Worm (Caenorhabditis elegans): Measurements from ENCODE around the gene anoh-1.

DNA sequence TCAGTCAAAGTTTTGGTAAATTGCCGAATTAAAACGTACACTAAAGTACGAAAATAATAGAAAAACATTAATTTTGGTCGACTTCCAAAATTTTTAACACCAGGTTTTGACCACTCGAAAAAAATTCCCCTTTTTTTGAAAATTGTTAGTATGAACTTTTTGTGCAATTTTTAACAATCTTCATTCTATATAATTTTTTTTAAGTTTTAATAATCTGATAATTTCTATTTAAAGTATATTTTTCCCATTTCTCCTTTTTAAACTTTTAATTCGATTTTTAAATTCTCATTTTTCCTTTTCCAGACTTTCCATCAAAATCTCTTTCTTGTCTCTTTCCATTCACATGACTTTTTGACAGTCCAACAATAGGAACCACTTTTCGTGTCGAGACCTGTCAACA, 30.6 kb downstream of the anoh-1 start, which contains the start of gene unc-64:
- no peak for TF ChIP-seq W03F9.2 (tag; optimal IDR thresholded peaks at IDR 0.05)
- TF ChIP-seq him-1 (tag; optimal IDR thresholded peaks at IDR 0.05): no peak
